Worm (Caenorhabditis elegans) whole organism, L4 larva: ENCODE measurements around the gene ndub-2.

Experiments
- F10B5.3 ChIP-seq: sonication (generic microtip); optimal IDR thresholded peaks from 2 replicates; lab custom pipeline; 2016; ENCODE audit warnings: mild to moderate bottlenecking, missing genetic modification characterization, missing compliant biosample characterization
- F37D6.2 ChIP-seq: sonication (generic microtip); optimal IDR thresholded peaks from 2 replicates; lab custom pipeline; 2016; ENCODE audit warnings: mild to moderate bottlenecking, missing genetic modification characterization, missing compliant biosample characterization
- T20F7.1 ChIP-seq: fragments of 200-800 bp; sonication (Bioruptor generic); optimal IDR thresholded peaks from 2 replicates; lab custom pipeline; 2018; ENCODE audit warnings: mild to moderate bottlenecking, missing genetic modification characterization, missing compliant biosample characterization
- Y105C5A.15 ChIP-seq: fragments of 200-800 bp; sonication (Bioruptor generic); IDR thresholded peaks from 2 replicates; pipeline ENCODE4 v1.3.6; 2022; ENCODE audit warnings: missing genetic modification characterization, missing compliant biosample characterization
- Y48G9A.11 ChIP-seq: fragments of 200-800 bp; sonication (Bioruptor generic); IDR thresholded peaks from 2 replicates; pipeline ENCODE4 v1.3.6; 2022; ENCODE audit warnings: missing genetic modification reagents, missing genetic modification characterization, missing compliant biosample characterization
- Y5F2A.4 ChIP-seq: fragments of 200-800 bp; sonication (Bioruptor generic); optimal IDR thresholded peaks from 2 replicates; lab custom pipeline; 2018; ENCODE audit warnings: mild to moderate bottlenecking, missing genetic modification characterization, missing compliant biosample characterization
- Y75B8A.6 ChIP-seq: fragments of 200-800 bp; sonication (Bioruptor generic); IDR thresholded peaks from 2 replicates; pipeline ENCODE4 v1.3.6; 2022; ENCODE audit warnings: missing genetic modification reagents, missing genetic modification characterization, missing compliant biosample characterization
- aha-1 ChIP-seq: fragments of 150-350 bp; peaks from one replicate; lab custom pipeline; 2014; ENCODE audit warnings: missing biosample characterization, missing genetic modification characterization
- arid-1 ChIP-seq: fragments of 200-800 bp; sonication (Bioruptor generic); conservative IDR thresholded peaks from 2 replicates; pipeline ENCODE4 v1.3.6; 2022; ENCODE audit warnings: missing genetic modification reagents, missing genetic modification characterization, missing compliant biosample characterization
- attf-4 ChIP-seq: sonication (generic microtip); optimal IDR thresholded peaks from 3 replicates; lab custom pipeline; 2017; ENCODE audit warnings: missing biosample characterization, missing genetic modification characterization
- ceh-62 ChIP-seq: sonication (generic microtip); optimal IDR thresholded peaks from 2 replicates; lab custom pipeline; 2017; ENCODE audit warnings: missing biosample characterization, missing genetic modification characterization
- ctbp-1 ChIP-seq: fragments of 200-800 bp; sonication (Bioruptor generic); IDR thresholded peaks from 2 replicates; pipeline ENCODE4 v1.3.6; 2022; ENCODE audit warnings: missing genetic modification reagents, missing genetic modification characterization, missing compliant biosample characterization
- daf-19 ChIP-seq: fragments of 200-800 bp; sonication (Bioruptor generic); conservative IDR thresholded peaks from 2 replicates; pipeline ENCODE4 v1.3.6; 2022; ENCODE audit warnings: missing genetic modification characterization, missing compliant biosample characterization
- dmd-8 ChIP-seq: fragments of 200-800 bp; sonication (Bioruptor generic); IDR thresholded peaks from 2 replicates; pipeline ENCODE4 v1.3.6; 2022; ENCODE audit warnings: missing genetic modification characterization, missing compliant biosample characterization
- duxl-1 ChIP-seq: sonication (generic microtip); optimal IDR thresholded peaks from 2 replicates; lab custom pipeline; 2016; ENCODE audit warnings: mild to moderate bottlenecking, missing genetic modification characterization, moderate library complexity, missing compliant biosample characterization; ENCODE audit not compliant: poor library complexity
- dve-1 ChIP-seq: sonication (generic microtip); optimal IDR thresholded peaks from 2 replicates; lab custom pipeline; 2017; ENCODE audit warnings: antibody characterized with exemption, mild to moderate bottlenecking, missing genetic modification characterization, missing compliant biosample characterization; ENCODE audit not compliant: insufficient read depth
- egl-27 ChIP-seq: sonication (generic microtip); optimal IDR thresholded peaks from 3 replicates; lab custom pipeline; 2017; ENCODE audit warnings: missing biosample characterization, missing genetic modification reagents, missing genetic modification characterization
- egl-43 ChIP-seq: fragments of 200-800 bp; sonication (Bioruptor generic); IDR thresholded peaks from 2 replicates; pipeline ENCODE4 v1.3.6; 2022; ENCODE audit warnings: missing genetic modification reagents, missing genetic modification characterization, missing compliant biosample characterization
- fkh-10 ChIP-seq: fragments of 150-350 bp; optimal IDR thresholded peaks from 2 replicates; lab custom pipeline; 2014; ENCODE audit warnings: missing biosample characterization, missing genetic modification reagents, missing genetic modification characterization
- hif-1 ChIP-seq, 2 experiments: sonication (generic microtip); optimal IDR thresholded peaks; 2 replicates each; lab custom pipeline; 2016 to 2017; ENCODE audit warnings: missing compliant biosample characterization in 2 of 2, missing genetic modification characterization in 2 of 2, missing genetic modification reagents in 2 of 2, missing genotype in 2 of 2, mild to moderate bottlenecking in 1 of 2
- hlh-30 ChIP-seq: sonication (generic microtip); optimal IDR thresholded peaks from 2 replicates; lab custom pipeline; 2017; ENCODE audit warnings: antibody characterized with exemption, mild to moderate bottlenecking, missing genetic modification characterization, missing compliant biosample characterization; ENCODE audit not compliant: insufficient read depth
- hmg-1.1 ChIP-seq: fragments of 200-800 bp; sonication (Bioruptor generic); IDR thresholded peaks from 2 replicates; pipeline ENCODE4 v1.3.6; 2022; ENCODE audit warnings: missing genetic modification reagents, missing genetic modification characterization, missing compliant biosample characterization
- lin-13 ChIP-seq: fragments of 150-350 bp; optimal IDR thresholded peaks from 2 replicates; lab custom pipeline; 2014; ENCODE audit warnings: missing biosample characterization, missing genetic modification reagents, missing genetic modification characterization
- lin-15B ChIP-seq: fragments of 150-350 bp; sonication (generic microtip); optimal IDR thresholded peaks from 3 replicates; lab custom pipeline; 2014; ENCODE audit warnings: missing biosample characterization, missing genetic modification characterization
- lin-38 ChIP-seq: fragments of 200-800 bp; sonication (Bioruptor generic); IDR thresholded peaks from 2 replicates; pipeline ENCODE4 v1.3.6; 2022; ENCODE audit warnings: missing genetic modification reagents, missing genetic modification characterization, missing compliant biosample characterization
- lsy-2 ChIP-seq, 2 experiments: fragments of 150-350 bp in 1 of 2; sonication (generic microtip) in 1 of 2; optimal IDR thresholded peaks; 2 replicates each; lab custom pipeline; 2014 to 2017; ENCODE audit warnings: missing biosample characterization in 2 of 2, missing genetic modification characterization in 2 of 2
- madf-9 ChIP-seq: fragments of 200-800 bp; sonication (Bioruptor generic); conservative IDR thresholded peaks from 2 replicates; pipeline ENCODE4 v1.3.6; 2022; ENCODE audit warnings: missing genetic modification reagents, missing genetic modification characterization, missing compliant biosample characterization
- mep-1 ChIP-seq: fragments of 150-350 bp; sonication (generic microtip); optimal IDR thresholded peaks from 3 replicates; lab custom pipeline; 2014; ENCODE audit warnings: missing biosample characterization, missing genetic modification characterization
- mes-2 ChIP-seq: sonication (generic microtip); optimal IDR thresholded peaks from 2 replicates; lab custom pipeline; 2016; ENCODE audit warnings: missing genotype, mild to moderate bottlenecking, missing genetic modification characterization, missing compliant biosample characterization; ENCODE audit not compliant: poor library complexity, severe bottlenecking
- nhr-10 ChIP-seq: fragments of 150-350 bp; optimal IDR thresholded peaks from 2 replicates; lab custom pipeline; 2014; ENCODE audit warnings: missing biosample characterization, missing genetic modification characterization
- nhr-102 ChIP-seq: sonication (generic microtip); optimal IDR thresholded peaks from 2 replicates; lab custom pipeline; 2016; ENCODE audit warnings: mild to moderate bottlenecking, missing genetic modification characterization, moderate library complexity, missing compliant biosample characterization
- nhr-237 ChIP-seq: sonication (generic microtip); optimal IDR thresholded peaks from 2 replicates; lab custom pipeline; 2017; ENCODE audit warnings: missing biosample characterization, missing genetic modification characterization
- nhr-48 ChIP-seq: sonication (generic microtip); optimal IDR thresholded peaks from 2 replicates; lab custom pipeline; 2016; ENCODE audit warnings: mild to moderate bottlenecking, missing genetic modification characterization, missing compliant biosample characterization
- nhr-6 ChIP-seq: fragments of 150-350 bp; optimal IDR thresholded peaks from 2 replicates; lab custom pipeline; 2014; ENCODE audit warnings: missing biosample characterization, missing genetic modification characterization
- pha-4 ChIP-seq, 2 experiments: fragments of 150-350 bp in 1 of 2; fragments of 200-800 bp in 1 of 2; sonication (Bioruptor generic) in 1 of 2; IDR thresholded peaks in 1 of 2; optimal IDR thresholded peaks in 1 of 2; 2 replicates each; pipeline versions ENCODE4 v1.3.6 to Lab custom; 2014 to 2022; ENCODE audit warnings: missing genetic modification characterization in 2 of 2, missing genetic modification reagents in 2 of 2, missing biosample characterization in 1 of 2, missing compliant biosample characterization in 1 of 2
- pqm-1 ChIP-seq: sonication (generic microtip); optimal IDR thresholded peaks from 2 replicates; lab custom pipeline; 2017; ENCODE audit warnings: missing biosample characterization, missing genetic modification characterization
- rbr-2 ChIP-seq: sonication (generic microtip); optimal IDR thresholded peaks from 2 replicates; lab custom pipeline; 2016; ENCODE audit warnings: missing genotype, missing genetic modification characterization, missing compliant biosample characterization
- saeg-2 ChIP-seq: fragments of 200-800 bp; sonication (Bioruptor generic); IDR thresholded peaks from 2 replicates; pipeline ENCODE4 v1.3.6; 2022; ENCODE audit warnings: missing genetic modification reagents, missing genetic modification characterization, missing compliant biosample characterization
- set-16 ChIP-seq: fragments of 200-800 bp; sonication (Bioruptor generic); IDR thresholded peaks from 2 replicates; pipeline ENCODE4 v1.3.6; 2022; ENCODE audit warnings: missing genetic modification reagents, missing genetic modification characterization, missing compliant biosample characterization
- tag-97 ChIP-seq: fragments of 200-800 bp; sonication (Bioruptor generic); IDR thresholded peaks from 2 replicates; pipeline ENCODE4 v1.3.6; 2022; ENCODE audit warnings: missing genetic modification characterization, missing compliant biosample characterization
- unc-130 ChIP-seq: sonication (generic microtip); optimal IDR thresholded peaks from 2 replicates; lab custom pipeline; 2016; ENCODE audit warnings: missing genetic modification reagents, missing genetic modification characterization, missing compliant biosample characterization
- unc-39 ChIP-seq: sonication (generic microtip); optimal IDR thresholded peaks from 2 replicates; lab custom pipeline; 2017; ENCODE audit warnings: missing biosample characterization, missing genetic modification characterization
- unc-62 ChIP-seq, 3 experiments: fragments of 150-350 bp in 1 of 3; sonication (generic microtip); optimal IDR thresholded peaks in 2 of 3; peaks in 1 of 3; 1 replicate in 1 of 3; 2 replicates in 2 of 3; lab custom pipeline; 2014 to 2017; ENCODE audit warnings: missing biosample characterization in 3 of 3, missing genetic modification characterization in 3 of 3, missing genetic modification reagents in 3 of 3, missing genotype in 1 of 3
- vab-7 ChIP-seq: fragments of 200-800 bp; sonication (Bioruptor generic); IDR thresholded peaks from 2 replicates; pipeline ENCODE4 v1.3.6; 2022; ENCODE audit warnings: missing genetic modification reagents, missing genetic modification characterization, missing compliant biosample characterization
- zfp-2 ChIP-seq: sonication (generic microtip); optimal IDR thresholded peaks from 2 replicates; lab custom pipeline; 2016; ENCODE audit warnings: mild to moderate bottlenecking, missing genetic modification characterization, missing compliant biosample characterization
- zip-2 ChIP-seq: fragments of 150-350 bp; optimal IDR thresholded peaks from 2 replicates; lab custom pipeline; 2014; ENCODE audit warnings: missing biosample characterization, missing genetic modification characterization
- ztf-11 ChIP-seq: fragments of 150-350 bp; optimal IDR thresholded peaks from 2 replicates; lab custom pipeline; 2014; ENCODE audit warnings: missing biosample characterization, missing genetic modification characterization

ndub-2 gene

DNA sequence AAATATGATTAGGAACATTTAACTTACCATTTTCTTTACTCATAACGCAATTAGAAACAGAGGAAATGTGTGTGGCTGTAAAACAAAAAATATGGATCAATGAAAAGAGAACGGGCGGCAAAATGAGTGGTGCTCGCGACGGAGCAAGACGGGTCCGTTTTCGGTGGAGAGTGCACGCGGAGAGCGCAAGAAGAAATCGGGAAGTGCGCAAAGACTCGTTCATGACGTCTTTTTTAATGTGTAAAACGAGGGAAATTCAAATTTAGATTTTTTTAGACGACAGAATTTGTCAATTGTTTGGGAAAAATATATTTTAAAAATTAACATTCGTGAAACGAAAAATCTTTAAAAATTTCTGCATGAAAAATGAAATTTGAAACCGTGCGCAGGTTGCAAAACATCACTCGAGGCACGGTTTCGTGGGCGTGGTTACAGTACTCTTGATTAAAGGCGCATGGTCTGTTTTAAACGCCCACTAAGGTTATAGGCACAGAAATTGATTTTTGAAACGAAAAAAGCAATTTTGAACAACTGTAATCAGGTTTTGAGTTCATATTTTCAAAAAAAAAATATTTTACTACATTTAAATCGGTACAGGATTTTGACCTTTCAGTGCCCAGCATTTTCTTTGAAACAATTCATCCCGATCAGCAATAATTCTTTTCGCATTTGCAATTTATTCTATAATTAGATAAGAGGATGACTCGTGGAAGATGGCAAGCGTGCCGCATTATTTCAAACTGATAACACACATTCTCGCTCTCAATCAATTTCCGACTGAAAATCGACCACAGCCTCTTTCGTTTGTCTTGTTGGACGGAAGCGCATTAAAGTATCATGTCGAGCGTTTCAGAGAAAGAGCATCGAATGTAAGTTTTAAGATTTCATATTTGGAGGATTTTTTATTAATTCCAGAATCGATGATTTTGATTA, 26.6 kb upstream of the ndub-2 start, which contains the start of the genes szy-20 and C18E9.5:
szy-20 (minus strand) TSS at position 83 of the 933 bp plus-strand sequence.
C18E9.5 (plus strand) TSS at position 730 of the 933 bp plus-strand sequence.
- TF ChIP-seq mes-2 (tag; lab: Kevin White, UChicago) (peak; percentile 75), lsy-2 (tag; optimal IDR thresholded peaks at IDR 0.05; lab: Kevin White, UChicago) (peak; percentile 9 to 92), Y105C5A.15 (GFP tag; lab: Robert Waterston, UW) (no peak), nhr-102 (tag; lab: Kevin White, UChicago) (peak; percentile 47), mep-1 (tag; lab: Kevin White, UChicago) (peak; percentile 82), dmd-8 (GFP tag; lab: Robert Waterston, UW) (no peak), arid-1 (GFP tag; lab: Robert Waterston, UW) (peak; percentile 56; the same call in 1 of the 2 replicates), rbr-2 (peak; percentile 84), ztf-11 (tag; lab: Kevin White, UChicago) (no peak), attf-4 (tag; lab: Kevin White, UChicago) (no peak), pha-4 (GFP tag; IDR thresholded peaks at IDR 0.05; lab: Robert Waterston, UW) (peak; percentile 61), pha-4 (tag; optimal IDR thresholded peaks at IDR 0.05; lab: Kevin White, UChicago) (no peak), F37D6.2 (tag; lab: Kevin White, UChicago) (peak; percentile 65), unc-62 (GFP tag; optimal IDR thresholded peaks at IDR 0.05 in 1 of 2; lab: Kevin White, UChicago) (peak in 1 of 2 experiments; percentile 68), unc-62 (tag; optimal IDR thresholded peaks at IDR 0.05; lab: Kevin White, UChicago) (no peak), dve-1 (tag; lab: Kevin White, UChicago) (peak; percentile 60), saeg-2 (GFP tag; lab: Robert Waterston, UW) (0 out of 2 replicates have a peak, but pooled peaks have one; percentile 34), Y48G9A.11 (GFP tag; lab: Robert Waterston, UW) (no peak), hlh-30 (tag; lab: Kevin White, UChicago) (peak; percentile 75), fkh-10 (GFP tag; lab: Kevin White, UChicago) (peak; percentile 52), ceh-62 (tag; lab: Kevin White, UChicago) (no peak), lin-15B (no peak), nhr-48 (tag; lab: Kevin White, UChicago) (peak; percentile 14), lin-38 (peak; percentile 75), F10B5.3 (tag; lab: Kevin White, UChicago) (no peak), egl-27 (tag; lab: Kevin White, UChicago) (no peak), nhr-237 (no peak), pqm-1 (tag; lab: Kevin White, UChicago) (peak; percentile 89), T20F7.1 (GFP tag; lab: Kevin White, UChicago) (peak; percentile 87), vab-7 (GFP tag; lab: Robert Waterston, UW) (0 out of 2 replicates have a peak, but pooled peaks have one; percentile 13), Y5F2A.4 (no peak), daf-19 (GFP tag; lab: Robert Waterston, UW) (no peak), hif-1 (tag; optimal IDR thresholded peaks at IDR 0.05; lab: Kevin White, UChicago) (peak in 1 of 2 experiments; percentile 60), egl-43 (GFP tag; lab: Robert Waterston, UW) (peak; percentile 68), ctbp-1 (GFP tag; lab: Robert Waterston, UW) (peak; percentile 52; the same call in 1 of the 2 replicates), unc-130 (peak; percentile 55), lin-13 (GFP tag; lab: Kevin White, UChicago) (no peak), set-16 (peak; percentile 40; the same call in 1 of the 2 replicates), tag-97 (GFP tag; lab: Robert Waterston, UW) (no peak), duxl-1 (tag; lab: Kevin White, UChicago) (no peak), nhr-6 (peak; percentile 46), zfp-2 (tag; lab: Kevin White, UChicago) (no peak), aha-1 (tag; lab: Kevin White, UChicago) (no peak), Y75B8A.6 (no peak), unc-39 (tag; lab: Kevin White, UChicago) (no peak), nhr-10 (tag; lab: Kevin White, UChicago) (no peak), madf-9 (0 out of 2 replicates have a peak, but pooled peaks have one; percentile 14), zip-2 (no peak), hmg-1.1 (peak; percentile 70)
